Fruit fly (Drosophila melanogaster): ENCODE results near the gene NK7.1.

DNA sequence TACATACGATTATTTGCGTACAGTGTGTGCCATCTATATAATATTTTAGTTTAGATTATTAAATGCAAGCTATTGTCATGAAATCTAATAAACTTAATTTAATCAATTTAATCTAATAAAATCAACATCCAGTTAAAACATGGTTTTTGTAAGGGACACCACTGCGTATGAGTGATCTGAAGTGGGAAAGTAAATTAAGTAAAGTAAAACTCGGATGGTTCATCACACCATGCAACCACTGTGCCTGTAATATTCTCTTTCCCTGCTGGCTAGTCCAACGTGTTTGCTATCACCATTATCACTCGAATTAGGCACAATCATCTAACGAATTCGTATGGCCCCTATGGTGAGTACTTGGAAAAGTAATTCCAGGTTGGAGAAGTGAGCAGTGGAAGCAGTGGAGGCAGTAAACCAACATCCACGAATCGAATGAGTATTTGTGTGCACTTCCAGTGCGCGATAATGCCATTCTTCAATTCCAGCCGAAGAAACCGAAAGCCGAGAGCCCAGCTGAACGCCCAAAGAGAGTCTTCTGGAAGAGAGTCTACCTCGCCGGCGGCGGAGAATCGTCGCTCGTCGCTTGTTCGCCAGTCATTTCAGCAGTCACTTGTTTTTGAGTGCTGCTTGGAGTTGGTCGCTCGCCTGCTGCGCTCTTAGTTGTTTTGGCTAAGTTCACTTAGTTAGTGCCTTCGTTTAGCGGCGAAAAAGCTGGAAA, 83.9 kb downstream of the NK7.1 start, which contains the start of gene red:
- TF ChIP-seq CG8478 (optimal IDR thresholded peaks at IDR 0.05): no peak
- no peak for TF ChIP-seq CTCF (optimal IDR thresholded peaks at IDR 0.05)
